Worm (Caenorhabditis elegans) whole organism, L4/young adult: Measurements from ENCODE around the gene ets-6.

Source experiments
- dao-5 ChIP-seq: sonication (generic microtip); optimal IDR thresholded peaks from 2 replicates; lab custom pipeline; 2016; ENCODE audit warnings: missing genotype, missing genetic modification characterization, moderate library complexity, missing compliant biosample characterization
- him-1 ChIP-seq: sonication (generic microtip); optimal IDR thresholded peaks from 2 replicates; lab custom pipeline; 2016; ENCODE audit warnings: missing genotype, missing genetic modification reagents, missing genetic modification characterization, missing compliant biosample characterization

DNA sequence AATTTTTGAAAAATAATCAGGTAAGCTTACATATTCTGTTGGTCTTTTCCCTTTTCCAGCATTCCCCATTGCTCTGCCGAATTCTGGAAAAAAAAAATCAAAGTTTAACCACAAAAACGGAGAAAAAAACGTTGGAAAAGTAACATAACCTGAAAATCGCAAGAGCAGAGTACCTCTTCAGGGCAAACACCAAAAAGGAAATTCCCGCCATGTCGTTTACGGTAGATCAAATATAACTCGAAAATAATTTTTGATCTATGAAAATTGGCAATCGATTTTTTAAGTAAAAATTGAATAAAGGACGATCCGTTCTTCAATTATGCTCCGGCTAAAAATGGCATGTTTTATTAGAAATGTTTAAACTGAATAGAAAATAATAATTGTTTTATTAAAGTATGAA lies 23.1 kb upstream of the ets-6 start, which contains the start of gene C50E3.11:
- TF ChIP-seq him-1 (tag; lab: Kevin White, UChicago) (no peak), dao-5 (tag; lab: Kevin White, UChicago) (no peak)
